Worm (Caenorhabditis elegans) whole organism, early embryonic: ENCODE data around the gene srlf-7.

ENCODE experiments used
- B0310.2 ChIP-seq: sonication (generic microtip); optimal IDR thresholded peaks from 2 replicates; lab custom pipeline; 2016; ENCODE audit warnings: mild to moderate bottlenecking, missing genetic modification characterization, missing compliant biosample characterization
- F13C5.2 ChIP-seq: sonication (generic microtip); optimal IDR thresholded peaks from 2 replicates; lab custom pipeline; 2017; ENCODE audit warnings: mild to moderate bottlenecking, missing genetic modification characterization, inconsistent platforms, missing compliant biosample characterization
- aly-1 ChIP-seq: sonication (generic microtip); optimal IDR thresholded peaks from 2 replicates; lab custom pipeline; 2016; ENCODE audit warnings: missing genetic modification characterization, missing compliant biosample characterization
- ama-1 ChIP-seq: fragments of 150-350 bp; optimal IDR thresholded peaks from 2 replicates; lab custom pipeline; 2014
- ceh-13 ChIP-seq: fragments of 200-800 bp; sonication (Bioruptor generic); optimal IDR thresholded peaks from 2 replicates; lab custom pipeline; 2018; ENCODE audit warnings: mild to moderate bottlenecking, missing genetic modification characterization, missing compliant biosample characterization
- hnd-1 ChIP-seq: sonication (generic microtip); optimal IDR thresholded peaks from 2 replicates; lab custom pipeline; 2016; ENCODE audit warnings: missing genetic modification characterization, missing compliant biosample characterization
- sea-1 ChIP-seq: fragments of 200-800 bp; sonication (Bioruptor generic); conservative IDR thresholded peaks from 2 replicates; pipeline ENCODE4 v1.3.6; 2022; ENCODE audit warnings: missing genetic modification characterization, missing compliant biosample characterization
- tbx-11 ChIP-seq: fragments of 200-800 bp; sonication (Bioruptor generic); IDR thresholded peaks from 2 replicates; pipeline ENCODE4 v1.3.6; 2022; ENCODE audit warnings: missing genetic modification characterization, missing compliant biosample characterization
- tra-4 ChIP-seq: sonication (generic microtip); optimal IDR thresholded peaks from 2 replicates; lab custom pipeline; 2017; ENCODE audit warnings: missing genetic modification characterization, missing compliant biosample characterization

ce11 chrIV:7228208-7228607 lies 39.1 kb downstream of the srlf-7 start, which contains the start of gene D2024.5:
- TF ChIP-seq ama-1 (lab: Kevin White, UChicago) (no peak), F13C5.2 (tag; lab: Kevin White, UChicago) (no peak), ceh-13 (GFP tag; lab: Kevin White, UChicago) (no peak), hnd-1 (tag; lab: Kevin White, UChicago) (no peak), B0310.2 (tag; lab: Kevin White, UChicago) (no peak), tbx-11 (GFP tag; lab: Robert Waterston, UW) (no peak), tra-4 (tag; lab: Kevin White, UChicago) (no peak), aly-1 (tag; lab: Kevin White, UChicago) (no peak), sea-1 (no peak)
